Fruit fly (Drosophila melanogaster) whole organism, embryonic: ENCODE measurements around the gene CG9171.

Source experiments
- Ada2b ChIP-seq: fragments of 200-800 bp; sonication (Bioruptor generic); IDR thresholded peaks from 2 replicates; pipeline ENCODE4 v1.3.6; 2022; ENCODE audit warnings: missing biosample characterization, missing genetic modification characterization
- Adf1 ChIP-seq: fragments of 200-800 bp; sonication (Bioruptor generic); IDR thresholded peaks from 2 replicates; pipeline ENCODE4 v1.3.6; 2022; ENCODE audit warnings: missing biosample characterization, missing genetic modification characterization
- Blimp-1 ChIP-seq: fragments of 200-800 bp; sonication (Bioruptor generic); optimal IDR thresholded peaks from 3 replicates; lab custom pipeline; 2018; ENCODE audit warnings: missing biosample characterization, missing genetic modification characterization, mild to moderate bottlenecking, moderate library complexity, missing genetic modification reagents
- CG10274 ChIP-seq: fragments of 200-800 bp; sonication (Bioruptor generic); optimal IDR thresholded peaks from 3 replicates; lab custom pipeline; 2017; ENCODE audit warnings: missing biosample characterization, mild to moderate bottlenecking, missing genetic modification characterization
- CG10543 ChIP-seq: fragments of 200-800 bp; sonication (Bioruptor generic); optimal IDR thresholded peaks from 3 replicates; lab custom pipeline; 2017; ENCODE audit warnings: missing biosample characterization, mild to moderate bottlenecking, missing genetic modification characterization, moderate library complexity
- CG11723 ChIP-seq: fragments of 200-800 bp; sonication (Bioruptor generic); optimal IDR thresholded peaks from 2 replicates; lab custom pipeline; 2017; ENCODE audit warnings: missing biosample characterization, mild to moderate bottlenecking, missing genetic modification characterization
- CG12071 ChIP-seq: fragments of 200-800 bp; sonication (Bioruptor generic); optimal IDR thresholded peaks from 3 replicates; lab custom pipeline; 2018; ENCODE audit warnings: missing biosample characterization, mild to moderate bottlenecking, missing genetic modification characterization
- CG13624 ChIP-seq: fragments of 200-800 bp; sonication (Bioruptor generic); optimal IDR thresholded peaks from 2 replicates; lab custom pipeline; 2016; ENCODE audit warnings: missing biosample characterization, missing genetic modification characterization
- CG14710 ChIP-seq: fragments of 200-800 bp; sonication (Bioruptor generic); optimal IDR thresholded peaks from 3 replicates; lab custom pipeline; 2019; ENCODE audit warnings: missing biosample characterization, mild to moderate bottlenecking, missing genetic modification characterization, moderate library complexity
- CG1603 ChIP-seq: fragments of 200-800 bp; sonication (Bioruptor generic); optimal IDR thresholded peaks from 2 replicates; lab custom pipeline; 2019; ENCODE audit warnings: missing biosample characterization, mild to moderate bottlenecking, missing genetic modification characterization, moderate library complexity
- CG17359 ChIP-seq: fragments of 200-800 bp; sonication (Bioruptor generic); optimal IDR thresholded peaks from 3 replicates; lab custom pipeline; 2018; ENCODE audit warnings: missing biosample characterization, mild to moderate bottlenecking, missing genetic modification characterization, moderate library complexity
- CG17568 ChIP-seq: fragments of 200-800 bp; sonication (Bioruptor generic); optimal IDR thresholded peaks from 2 replicates; lab custom pipeline; 2018; ENCODE audit warnings: missing biosample characterization, mild to moderate bottlenecking, missing genetic modification characterization, moderate library complexity
- CG32772 ChIP-seq: fragments of 200-800 bp; sonication (Bioruptor generic); IDR thresholded peaks from 2 replicates; pipeline ENCODE4 v1.3.6; 2022; ENCODE audit warnings: missing biosample characterization, missing genetic modification characterization
- CG4328 ChIP-seq: fragments of 200-800 bp; sonication (Bioruptor generic); optimal IDR thresholded peaks from 3 replicates; lab custom pipeline; 2017; ENCODE audit warnings: missing biosample characterization, missing genetic modification reagents, missing genetic modification characterization
- CG6854 ChIP-seq: fragments of 200-800 bp; sonication (Bioruptor generic); optimal IDR thresholded peaks from 3 replicates; lab custom pipeline; 2017; ENCODE audit warnings: missing biosample characterization, mild to moderate bottlenecking, missing genetic modification characterization
- CG7745 ChIP-seq: fragments of 200-800 bp; sonication (Bioruptor generic); optimal IDR thresholded peaks from 2 replicates; lab custom pipeline; 2018; ENCODE audit warnings: missing biosample characterization, mild to moderate bottlenecking, missing genetic modification characterization, moderate library complexity
- CG7928 ChIP-seq: fragments of 200-800 bp; sonication (Bioruptor generic); optimal IDR thresholded peaks from 2 replicates; lab custom pipeline; 2017; ENCODE audit warnings: missing biosample characterization, mild to moderate bottlenecking, missing genetic modification characterization
- CG8290 ChIP-seq, 3 experiments: fragments of 200-800 bp; sonication (Bioruptor generic); optimal IDR thresholded peaks; 2 replicates each; lab custom pipeline; 2016 to 2019; ENCODE audit warnings: missing biosample characterization in 3 of 3, missing genetic modification characterization in 3 of 3, mild to moderate bottlenecking in 2 of 3, moderate library complexity in 1 of 3
- CG8765 ChIP-seq: fragments of 200-800 bp; sonication (Bioruptor generic); IDR thresholded peaks from 2 replicates; pipeline ENCODE4 v1.3.6; 2022; ENCODE audit warnings: missing biosample characterization, missing genetic modification characterization
- CG9876 ChIP-seq: fragments of 200-800 bp; sonication (Bioruptor generic); optimal IDR thresholded peaks from 2 replicates; lab custom pipeline; 2016; ENCODE audit warnings: missing biosample characterization, missing genetic modification characterization
- Chrac-16 ChIP-seq: fragments of 200-800 bp; sonication (Bioruptor generic); optimal IDR thresholded peaks from 3 replicates; lab custom pipeline; 2016; ENCODE audit warnings: missing biosample characterization, missing genetic modification characterization
- CkIIα-i1 ChIP-seq: fragments of 200-800 bp; sonication (Bioruptor generic); IDR thresholded peaks from 2 replicates; pipeline ENCODE4 v1.3.6; 2022; ENCODE audit warnings: missing biosample characterization, missing genetic modification characterization
- Dbx ChIP-seq: fragments of 200-800 bp; sonication (Bioruptor generic); IDR thresholded peaks from 3 replicates; pipeline ENCODE4 v1.3.6; 2022; ENCODE audit warnings: missing biosample characterization, missing genetic modification characterization
- Doc2 ChIP-seq: fragments of 200-800 bp; sonication (Bioruptor generic); IDR thresholded peaks from 2 replicates; pipeline ENCODE4 v1.3.6; 2022; ENCODE audit warnings: missing biosample characterization, missing genetic modification characterization
- E2f1 ChIP-seq: fragments of 200-800 bp; sonication (Bioruptor generic); IDR thresholded peaks from 2 replicates; pipeline ENCODE4 v1.3.6; 2022; ENCODE audit warnings: missing biosample characterization, missing genetic modification characterization
- Ets97D ChIP-seq: fragments of 200-800 bp; sonication (Bioruptor generic); optimal IDR thresholded peaks from 3 replicates; lab custom pipeline; 2016; ENCODE audit warnings: missing biosample characterization, missing genetic modification characterization
- Fer2 ChIP-seq: fragments of 200-800 bp; sonication (Bioruptor generic); optimal IDR thresholded peaks from 2 replicates; lab custom pipeline; 2018; ENCODE audit warnings: missing biosample characterization, mild to moderate bottlenecking, missing genetic modification characterization, moderate library complexity
- Fer3 ChIP-seq: fragments of 200-800 bp; sonication (Bioruptor generic); optimal IDR thresholded peaks from 2 replicates; lab custom pipeline; 2018; ENCODE audit warnings: missing biosample characterization, mild to moderate bottlenecking, missing genetic modification characterization, moderate library complexity
- Nf-YB ChIP-seq: fragments of 200-800 bp; sonication (Bioruptor generic); optimal IDR thresholded peaks from 3 replicates; lab custom pipeline; 2019; ENCODE audit warnings: missing biosample characterization, mild to moderate bottlenecking, missing genetic modification characterization, moderate library complexity
- Sox102F ChIP-seq: fragments of 200-800 bp; sonication (Bioruptor generic); optimal IDR thresholded peaks from 2 replicates; lab custom pipeline; 2018; ENCODE audit warnings: missing biosample characterization, mild to moderate bottlenecking, missing genetic modification characterization, moderate library complexity
- Ssrp ChIP-seq: fragments of 200-800 bp; sonication (Bioruptor generic); optimal IDR thresholded peaks from 2 replicates; lab custom pipeline; 2018; ENCODE audit warnings: missing biosample characterization, mild to moderate bottlenecking, missing genetic modification characterization, moderate library complexity
- Trl ChIP-seq, 3 experiments: fragments of >200 bp in 2 of 3; fragments of 200-800 bp in 1 of 3; sonication (Bioruptor generic) in 1 of 3; optimal IDR thresholded peaks; 2 replicates in 1 of 3; 3 replicates in 2 of 3; lab custom pipeline; 2016 to 2017; ENCODE audit warnings: missing biosample characterization in 1 of 3, missing genetic modification characterization in 1 of 3
- ac ChIP-seq: fragments of 200-800 bp; sonication (Bioruptor generic); optimal IDR thresholded peaks from 3 replicates; lab custom pipeline; 2017; ENCODE audit warnings: missing biosample characterization, mild to moderate bottlenecking, missing genetic modification characterization
- ara ChIP-seq: fragments of 200-800 bp; sonication (Bioruptor generic); IDR thresholded peaks from 2 replicates; pipeline ENCODE4 v1.3.6; 2022; ENCODE audit warnings: missing biosample characterization, missing genetic modification characterization
- az2 ChIP-seq: fragments of 200-800 bp; sonication (Bioruptor generic); optimal IDR thresholded peaks from 3 replicates; lab custom pipeline; 2016; ENCODE audit warnings: missing biosample characterization, missing genetic modification characterization
- bab2 ChIP-seq: fragments of 200-800 bp; sonication (Bioruptor generic); optimal IDR thresholded peaks from 2 replicates; lab custom pipeline; 2016; ENCODE audit warnings: missing biosample characterization, missing genetic modification characterization
- btn ChIP-seq: fragments of 200-800 bp; sonication (Bioruptor generic); optimal IDR thresholded peaks from 2 replicates; lab custom pipeline; 2016; ENCODE audit warnings: missing biosample characterization, missing genetic modification characterization
- dysf ChIP-seq: fragments of 200-800 bp; sonication (Bioruptor generic); IDR thresholded peaks from 3 replicates; pipeline ENCODE4 v1.3.6; 2022; ENCODE audit warnings: missing biosample characterization, missing genetic modification characterization
- gcm ChIP-seq: fragments of 200-800 bp; sonication (Bioruptor generic); optimal IDR thresholded peaks from 2 replicates; lab custom pipeline; 2019; ENCODE audit warnings: missing biosample characterization, mild to moderate bottlenecking, missing genetic modification characterization, moderate library complexity
- inv ChIP-seq: fragments of 200-800 bp; sonication (Bioruptor generic); IDR thresholded peaks from 2 replicates; pipeline ENCODE4 v1.3.6; 2022; ENCODE audit warnings: missing biosample characterization, missing genetic modification characterization; ENCODE audit not compliant: partially characterized antibody
- mam ChIP-seq: fragments of 200-800 bp; sonication (Bioruptor generic); optimal IDR thresholded peaks from 3 replicates; lab custom pipeline; 2016; ENCODE audit warnings: missing biosample characterization, missing genetic modification characterization
- pan ChIP-seq, 4 experiments: fragments of >200 bp in 3 of 4; fragments of 200-800 bp in 1 of 4; sonication (Bioruptor generic) in 1 of 4; optimal IDR thresholded peaks in 3 of 4; IDR thresholded peaks in 1 of 4; 2 replicates each; pipeline versions ENCODE4 v1.3.6 to Lab custom; 2017 to 2022; ENCODE audit warnings: missing biosample characterization in 2 of 4, missing genetic modification characterization in 2 of 4, mixed read lengths in 1 of 4
- pzg ChIP-seq: fragments of 200-800 bp; sonication (Bioruptor generic); optimal IDR thresholded peaks from 3 replicates; lab custom pipeline; 2018; ENCODE audit warnings: missing biosample characterization, mild to moderate bottlenecking, missing genetic modification characterization, moderate library complexity
- sc ChIP-seq, 3 experiments: fragments of >200 bp in 2 of 3; fragments of 200-800 bp in 1 of 3; sonication (Bioruptor generic) in 1 of 3; optimal IDR thresholded peaks; 2 replicates in 2 of 3; 3 replicates in 1 of 3; lab custom pipeline; 2017; ENCODE audit warnings: mild to moderate bottlenecking in 1 of 3, missing biosample characterization in 1 of 3, missing genetic modification characterization in 1 of 3, missing genetic modification reagents in 1 of 3
- sens-2 ChIP-seq: fragments of 200-800 bp; sonication (Bioruptor generic); IDR thresholded peaks from 2 replicates; pipeline ENCODE4 v1.3.6; 2022; ENCODE audit warnings: missing biosample characterization, missing genetic modification characterization
- ttk ChIP-seq: fragments of 200-800 bp; sonication (Bioruptor generic); IDR thresholded peaks from 2 replicates; pipeline ENCODE4 v2.1.2; 2022; ENCODE audit warnings: missing biosample characterization, missing genetic modification characterization
- wor ChIP-seq: fragments of 200-800 bp; sonication (Bioruptor generic); IDR thresholded peaks from 2 replicates; pipeline ENCODE4 v1.3.6; 2022; ENCODE audit warnings: missing biosample characterization, missing genetic modification characterization
- yki ChIP-seq: fragments of >200 bp; optimal IDR thresholded peaks from 3 replicates; lab custom pipeline; 2018
- zfh2 ChIP-seq: fragments of 200-800 bp; sonication (Bioruptor generic); optimal IDR thresholded peaks from 2 replicates; lab custom pipeline; 2016; ENCODE audit warnings: missing biosample characterization, missing genetic modification characterization

CG9171 gene

DNA sequence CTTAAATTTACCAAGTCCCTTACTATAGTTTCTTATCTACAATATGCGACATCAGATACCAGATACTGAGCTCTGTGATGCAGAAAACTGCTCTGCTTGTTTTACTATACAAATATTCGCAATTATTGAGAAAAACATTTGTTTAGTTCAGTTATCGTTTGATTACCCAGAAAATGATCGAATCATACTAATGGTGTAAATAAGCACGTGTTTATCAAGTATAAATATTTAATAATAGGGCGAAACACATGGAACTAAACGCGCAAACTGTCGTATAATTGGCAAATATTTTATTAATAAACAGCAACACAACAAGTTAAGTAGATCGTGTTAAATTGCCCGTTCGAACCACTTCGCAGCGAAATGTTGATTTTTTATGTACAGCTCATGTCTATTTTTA lies 2.1 kb downstream of the CG9171 start (continued):
- TF ChIP-seq CkIIα-i1 (GFP tag; lab: Robert Waterston, UW), result no peak
- no peak for TF ChIP-seq ara
- TF ChIP-seq Ets97D (GFP tag; lab: Kevin White, UChicago), result no peak
- TF ChIP-seq Ada2b (GFP tag; lab: Robert Waterston, UW), result no peak
- TF ChIP-seq Adf1 (GFP tag; lab: Robert Waterston, UW), result 0 out of 2 replicates have a peak, but pooled peaks have one; percentile 34
- TF ChIP-seq Sox102F (GFP tag; lab: Kevin White, UChicago), result peak; percentile 48
- TF ChIP-seq pan (optimal IDR thresholded peaks at IDR 0.05; lab: Kevin White, UChicago), result no peak
- no peak for TF ChIP-seq pan (GFP tag; optimal IDR thresholded peaks at IDR 0.05 in 1 of 2, IDR thresholded peaks at IDR 0.05 in 1 of 2)
- no peak for TF ChIP-seq sens-2 (GFP tag; lab: Robert Waterston, UW)
- peak; percentile 75 for TF ChIP-seq Fer3 (tag; lab: Kevin White, UChicago)
- TF ChIP-seq CG9876 (GFP tag; lab: Kevin White, UChicago), result no peak
- TF ChIP-seq Chrac-16 (GFP tag; lab: Kevin White, UChicago), result no peak
- TF ChIP-seq ttk (GFP tag; lab: Robert Waterston, UW), result no peak
- peak; percentile 42 for TF ChIP-seq CG13624 (GFP tag; lab: Kevin White, UChicago)
- TF ChIP-seq Dbx (GFP tag; lab: Robert Waterston, UW), result peak; percentile 67; the same call in 2 of the 3 replicates
- TF ChIP-seq pzg (GFP tag; lab: Kevin White, UChicago), result no peak
- TF ChIP-seq CG6854, result peak; percentile 10
- TF ChIP-seq sc (optimal IDR thresholded peaks at IDR 0.05; lab: Kevin White, UChicago), result no peak
- TF ChIP-seq sc (GFP tag; optimal IDR thresholded peaks at IDR 0.05; lab: Kevin White, UChicago), result no peak
- TF ChIP-seq Doc2 (GFP tag; lab: Robert Waterston, UW), result no peak
- peak; percentile 73 for TF ChIP-seq CG17568 (GFP tag; lab: Kevin White, UChicago)
- no peak for TF ChIP-seq CG7928 (GFP tag; lab: Kevin White, UChicago)
- TF ChIP-seq ac (GFP tag; lab: Kevin White, UChicago), result no peak
- no peak for TF ChIP-seq mam
- peak; percentile 10 for TF ChIP-seq CG10274
- TF ChIP-seq CG8290 (GFP tag; optimal IDR thresholded peaks at IDR 0.05; lab: Kevin White, UChicago), result no peak
- TF ChIP-seq CG8290 (tag; optimal IDR thresholded peaks at IDR 0.05; lab: Kevin White, UChicago), result peak in 1 of 2 experiments; percentile 93
- peak; percentile 1 for TF ChIP-seq CG11723
- TF ChIP-seq yki (lab: Kevin White, UChicago), result no peak
- peak; percentile 2 for TF ChIP-seq CG14710 (tag; lab: Kevin White, UChicago)
- TF ChIP-seq zfh2 (GFP tag; lab: Kevin White, UChicago), result no peak
- TF ChIP-seq CG1603, result peak; percentile 65
- no peak for TF ChIP-seq E2f1
- TF ChIP-seq CG10543 (GFP tag; lab: Kevin White, UChicago), result peak; percentile 15
- peak; percentile 50 for TF ChIP-seq Fer2 (tag; lab: Kevin White, UChicago)
- no peak for TF ChIP-seq gcm (GFP tag; lab: Kevin White, UChicago)
- TF ChIP-seq az2 (GFP tag; lab: Kevin White, UChicago), result no peak
- no peak for TF ChIP-seq btn (GFP tag; lab: Kevin White, UChicago)
- TF ChIP-seq bab2 (GFP tag; lab: Kevin White, UChicago), result peak; percentile 49
- TF ChIP-seq Nf-YB, result peak; percentile 4
- TF ChIP-seq CG32772, result no peak
- peak; percentile 60 for TF ChIP-seq CG12071 (GFP tag; lab: Kevin White, UChicago)
- TF ChIP-seq wor, result no peak
- TF ChIP-seq CG4328 (GFP tag; lab: Kevin White, UChicago), result peak; percentile 8
- TF ChIP-seq CG17359 (tag; lab: Kevin White, UChicago), result peak; percentile 55
- TF ChIP-seq dysf (GFP tag; lab: Robert Waterston, UW), result peak; percentile 65; the same call in 2 of the 3 replicates
- no peak for TF ChIP-seq Ssrp (tag; lab: Kevin White, UChicago)
- peak; percentile 53 for TF ChIP-seq Blimp-1
- no peak for TF ChIP-seq Trl (optimal IDR thresholded peaks at IDR 0.05; lab: Kevin White, UChicago)
- peak; percentile 5 for TF ChIP-seq Trl (GFP tag; optimal IDR thresholded peaks at IDR 0.05; lab: Kevin White, UChicago)
- no peak for TF ChIP-seq CG7745 (tag; lab: Kevin White, UChicago)
- no peak for TF ChIP-seq inv (GFP tag; lab: Robert Waterston, UW)
- TF ChIP-seq CG8765 (GFP tag; lab: Robert Waterston, UW), result no peak
